Worm (Caenorhabditis elegans) whole organism, L1 larva: Measurements from ENCODE around the gene rbm-42.

ENCODE experiments used
- C04F5.9 ChIP-seq: sonication (generic microtip); optimal IDR thresholded peaks from 2 replicates; lab custom pipeline; 2016; ENCODE audit warnings: missing genetic modification characterization, missing compliant biosample characterization
- C16A3.4 ChIP-seq: fragments of 150-350 bp; optimal IDR thresholded peaks from 2 replicates; lab custom pipeline; 2014; ENCODE audit warnings: missing biosample characterization, missing genetic modification characterization
- C34B4.2 ChIP-seq: sonication (generic microtip); optimal IDR thresholded peaks from 2 replicates; lab custom pipeline; 2017; ENCODE audit warnings: mild to moderate bottlenecking, missing genetic modification characterization, missing compliant biosample characterization
- alr-1 ChIP-seq: fragments of 200-800 bp; sonication (Bioruptor generic); optimal IDR thresholded peaks from 2 replicates; lab custom pipeline; 2018; ENCODE audit warnings: borderline replicate concordance, mild to moderate bottlenecking, missing genetic modification characterization, missing compliant biosample characterization
- aly-2 ChIP-seq: fragments of 150-350 bp; optimal IDR thresholded peaks from 2 replicates; lab custom pipeline; 2014; ENCODE audit warnings: missing biosample characterization, missing genetic modification characterization
- blmp-1 ChIP-seq: fragments of 150-350 bp; optimal IDR thresholded peaks from 2 replicates; lab custom pipeline; 2014; ENCODE audit warnings: missing biosample characterization, missing genetic modification characterization
- ceh-63 ChIP-seq: fragments of 200-800 bp; sonication (Bioruptor generic); optimal IDR thresholded peaks from 2 replicates; lab custom pipeline; 2018; ENCODE audit warnings: mild to moderate bottlenecking, missing genetic modification characterization, missing compliant biosample characterization
- ceh-90 ChIP-seq: sonication (generic microtip); optimal IDR thresholded peaks from 2 replicates; lab custom pipeline; 2016; ENCODE audit warnings: missing genetic modification characterization, missing compliant biosample characterization
- dpl-1 ChIP-seq, 3 experiments: fragments of 150-350 bp in 2 of 3; sonication (generic microtip) in 1 of 3; optimal IDR thresholded peaks; 2 replicates each; lab custom pipeline; 2014 to 2017; ENCODE audit warnings: missing biosample characterization in 3 of 3, missing genetic modification characterization in 3 of 3, missing genetic modification reagents in 3 of 3
- efl-1 ChIP-seq, 4 experiments: fragments of 150-350 bp; optimal IDR thresholded peaks in 3 of 4; peaks in 1 of 4; 1 replicate in 1 of 4; 2 replicates in 3 of 4; lab custom pipeline; 2014; ENCODE audit warnings: missing biosample characterization in 2 of 4, missing genetic modification characterization in 2 of 4, missing genetic modification reagents in 2 of 4
- efl-3 ChIP-seq: fragments of 200-800 bp; sonication (Bioruptor generic); optimal IDR thresholded peaks from 2 replicates; lab custom pipeline; 2018; ENCODE audit warnings: mild to moderate bottlenecking, missing genetic modification characterization, missing compliant biosample characterization
- elt-2 ChIP-seq: sonication (generic microtip); optimal IDR thresholded peaks from 2 replicates; lab custom pipeline; 2016; ENCODE audit warnings: missing genetic modification characterization, mild to moderate bottlenecking, inconsistent platforms, missing compliant biosample characterization, missing genetic modification reagents
- elt-3 ChIP-seq, 6 experiments: fragments of 150-350 bp in 1 of 6; sonication (generic microtip); optimal IDR thresholded peaks; 2 replicates each; lab custom pipeline; 2017 to 2018; ENCODE audit warnings: missing biosample characterization in 6 of 6, missing genetic modification characterization in 6 of 6, inconsistent platforms in 1 of 6
- ets-5 ChIP-seq: fragments of 200-800 bp; sonication (Bioruptor generic); IDR thresholded peaks from 2 replicates; pipeline ENCODE4 v1.3.6; 2022; ENCODE audit warnings: missing genetic modification characterization, missing compliant biosample characterization
- fkh-10 ChIP-seq: sonication (generic microtip); optimal IDR thresholded peaks from 2 replicates; lab custom pipeline; 2017; ENCODE audit warnings: missing biosample characterization, missing genetic modification reagents, missing genetic modification characterization
- fkh-8 ChIP-seq: sonication (generic microtip); optimal IDR thresholded peaks from 2 replicates; lab custom pipeline; 2016; ENCODE audit warnings: mild to moderate bottlenecking, missing genetic modification characterization, missing compliant biosample characterization
- fos-1 ChIP-seq: fragments of 150-350 bp; optimal IDR thresholded peaks from 2 replicates; lab custom pipeline; 2014; ENCODE audit warnings: missing biosample characterization, missing genetic modification characterization
- hlh-4 ChIP-seq: sonication (generic microtip); optimal IDR thresholded peaks from 2 replicates; lab custom pipeline; 2016; ENCODE audit warnings: mild to moderate bottlenecking, missing genetic modification characterization, missing compliant biosample characterization
- hpl-2 ChIP-seq: fragments of 150-350 bp; optimal IDR thresholded peaks from 2 replicates; lab custom pipeline; 2014; ENCODE audit warnings: missing biosample characterization, missing genetic modification reagents, missing genetic modification characterization
- lin-13 ChIP-seq: fragments of 150-350 bp; optimal IDR thresholded peaks from 2 replicates; lab custom pipeline; 2014; ENCODE audit warnings: missing biosample characterization, missing genetic modification reagents, missing genetic modification characterization
- lin-14 ChIP-seq: fragments of 200-800 bp; sonication (Bioruptor generic); optimal IDR thresholded peaks from 2 replicates; lab custom pipeline; 2018; ENCODE audit warnings: mild to moderate bottlenecking, missing genetic modification characterization, moderate library complexity, missing compliant biosample characterization
- lin-15B ChIP-seq: fragments of 150-350 bp; sonication (generic microtip); optimal IDR thresholded peaks from 3 replicates; lab custom pipeline; 2014; ENCODE audit warnings: missing biosample characterization, missing genetic modification characterization
- lin-35 ChIP-seq, 2 experiments: fragments of 150-350 bp; optimal IDR thresholded peaks; 2 replicates each; lab custom pipeline; 2014; ENCODE audit warnings: missing biosample characterization in 2 of 2, missing genetic modification characterization in 2 of 2, missing genetic modification reagents in 2 of 2
- lir-3 ChIP-seq: sonication (generic microtip); optimal IDR thresholded peaks from 2 replicates; lab custom pipeline; 2016; ENCODE audit warnings: mild to moderate bottlenecking, missing genetic modification characterization, moderate library complexity, missing compliant biosample characterization; ENCODE audit not compliant: poor library complexity
- lsy-2 ChIP-seq, 2 experiments: fragments of 150-350 bp; optimal IDR thresholded peaks; 2 replicates each; lab custom pipeline; 2014; ENCODE audit warnings: missing biosample characterization in 2 of 2, missing genetic modification characterization in 2 of 2
- mab-9 ChIP-seq: fragments of 200-800 bp; sonication (Bioruptor generic); IDR thresholded peaks from 2 replicates; pipeline ENCODE4 v1.3.6; 2022; ENCODE audit warnings: missing genetic modification reagents, missing genetic modification characterization, missing compliant biosample characterization
- mdl-1 ChIP-seq, 2 experiments: fragments of 150-350 bp; optimal IDR thresholded peaks; 2 replicates each; lab custom pipeline; 2014 to 2017; ENCODE audit warnings: missing biosample characterization in 2 of 2, missing genetic modification characterization in 2 of 2, inconsistent platforms in 1 of 2
- nhr-11 ChIP-seq: fragments of 150-350 bp; optimal IDR thresholded peaks from 2 replicates; lab custom pipeline; 2014; ENCODE audit warnings: missing biosample characterization, missing genetic modification characterization
- nhr-20 ChIP-seq: sonication (generic microtip); optimal IDR thresholded peaks from 2 replicates; lab custom pipeline; 2016; ENCODE audit warnings: mild to moderate bottlenecking, missing genetic modification characterization, missing compliant biosample characterization
- nhr-237 ChIP-seq: fragments of 150-350 bp; optimal IDR thresholded peaks from 2 replicates; lab custom pipeline; 2014; ENCODE audit warnings: missing biosample characterization, missing genetic modification characterization
- nhr-28 ChIP-seq: fragments of 150-350 bp; optimal IDR thresholded peaks from 2 replicates; lab custom pipeline; 2014; ENCODE audit warnings: missing biosample characterization, missing genetic modification characterization
- nhr-71 ChIP-seq: sonication (generic microtip); optimal IDR thresholded peaks from 2 replicates; lab custom pipeline; 2016; ENCODE audit warnings: mild to moderate bottlenecking, missing genetic modification characterization, moderate library complexity, missing compliant biosample characterization
- nhr-76 ChIP-seq: sonication (generic microtip); optimal IDR thresholded peaks from 2 replicates; lab custom pipeline; 2017; ENCODE audit warnings: missing biosample characterization, missing genetic modification characterization
- nhr-77 ChIP-seq: fragments of 150-350 bp; optimal IDR thresholded peaks from 2 replicates; lab custom pipeline; 2014; ENCODE audit warnings: missing biosample characterization, missing genetic modification characterization
- pqm-1 ChIP-seq: sonication (generic microtip); optimal IDR thresholded peaks from 3 replicates; lab custom pipeline; 2017; ENCODE audit warnings: missing biosample characterization, missing genetic modification characterization
- rnt-1 ChIP-seq: sonication (generic microtip); optimal IDR thresholded peaks from 2 replicates; lab custom pipeline; 2016; ENCODE audit warnings: mild to moderate bottlenecking, missing genetic modification characterization, moderate library complexity, missing compliant biosample characterization
- snpc-4 ChIP-seq: fragments of 150-350 bp; optimal IDR thresholded peaks from 2 replicates; lab custom pipeline; 2014; ENCODE audit warnings: missing biosample characterization, missing genetic modification characterization
- snu-23 ChIP-seq: sonication (generic microtip); optimal IDR thresholded peaks from 2 replicates; lab custom pipeline; 2016; ENCODE audit warnings: missing genetic modification characterization, missing compliant biosample characterization
- sox-4 ChIP-seq: sonication (generic microtip); optimal IDR thresholded peaks from 2 replicates; lab custom pipeline; 2016; ENCODE audit warnings: missing genetic modification characterization, missing compliant biosample characterization
- sptf-1 ChIP-seq: fragments of 150-350 bp; optimal IDR thresholded peaks from 2 replicates; lab custom pipeline; 2014; ENCODE audit warnings: missing biosample characterization, missing genetic modification characterization
- swsn-7 ChIP-seq: sonication (generic microtip); optimal IDR thresholded peaks from 2 replicates; lab custom pipeline; 2016; ENCODE audit warnings: missing genetic modification characterization, missing compliant biosample characterization
- tbx-2 ChIP-seq: sonication (generic microtip); optimal IDR thresholded peaks from 2 replicates; lab custom pipeline; 2016; ENCODE audit warnings: missing genetic modification characterization, missing compliant biosample characterization
- tlp-1 ChIP-seq: fragments of 150-350 bp; optimal IDR thresholded peaks from 2 replicates; lab custom pipeline; 2014; ENCODE audit warnings: missing biosample characterization, missing genetic modification characterization
- unc-98 ChIP-seq: fragments of 200-800 bp; sonication (Bioruptor generic); IDR thresholded peaks from 2 replicates; pipeline ENCODE4 v1.3.6; 2022; ENCODE audit warnings: missing genetic modification characterization, missing compliant biosample characterization
- vab-15 ChIP-seq: sonication (generic microtip); optimal IDR thresholded peaks from 2 replicates; lab custom pipeline; 2017; ENCODE audit warnings: missing genotype, mild to moderate bottlenecking, missing genetic modification characterization, missing compliant biosample characterization
- xbp-1 ChIP-seq: sonication (generic microtip); optimal IDR thresholded peaks from 2 replicates; lab custom pipeline; 2016; ENCODE audit warnings: missing genetic modification characterization, missing compliant biosample characterization
- zag-1 ChIP-seq: fragments of 150-350 bp; optimal IDR thresholded peaks from 2 replicates; lab custom pipeline; 2014; ENCODE audit warnings: missing biosample characterization, missing genetic modification characterization
- zip-4 ChIP-seq: fragments of 200-800 bp; sonication (Bioruptor generic); optimal IDR thresholded peaks from 2 replicates; lab custom pipeline; 2018; ENCODE audit warnings: mild to moderate bottlenecking, missing genetic modification characterization, moderate library complexity, missing compliant biosample characterization
- ztf-4 ChIP-seq: fragments of 150-350 bp; optimal IDR thresholded peaks from 2 replicates; lab custom pipeline; 2014; ENCODE audit warnings: missing biosample characterization, missing genetic modification characterization

Gene rbm-42

DNA sequence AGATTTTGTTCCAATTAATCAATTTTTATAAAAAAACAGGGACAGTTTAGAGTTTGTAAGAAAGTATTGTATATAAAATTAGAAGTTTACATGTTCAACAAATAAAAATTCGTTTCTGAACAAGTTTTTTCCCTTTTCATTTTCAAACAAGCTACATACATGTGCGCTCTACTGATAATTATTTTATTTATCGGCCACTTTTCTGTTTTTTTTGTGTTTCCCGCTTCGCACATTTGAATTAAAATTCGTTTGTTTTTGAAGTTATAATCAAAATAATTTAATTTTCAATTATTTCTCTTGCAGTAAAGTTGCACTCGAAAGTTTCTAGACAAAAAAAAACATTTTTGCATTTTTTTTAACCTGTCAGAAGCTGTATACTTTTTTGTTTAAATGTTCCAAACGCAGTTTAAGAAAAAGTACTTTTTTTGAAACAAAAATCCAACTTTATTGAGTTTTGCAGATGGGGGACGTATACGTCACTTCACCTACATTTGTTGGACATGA, 37.7 kb upstream of the rbm-42 start, which contains the start of gene hira-1:
Gene hira-1, plus strand, starts transcription at position 454 of the 504 bp plus-strand sequence.
- TF ChIP-seq snpc-4 (tag; lab: Kevin White, UChicago) (no peak), sox-4 (no peak), blmp-1 (tag; lab: Kevin White, UChicago) (peak; percentile 43), mab-9 (GFP tag; lab: Robert Waterston, UW) (no peak), lsy-2 (tag; optimal IDR thresholded peaks at IDR 0.05; lab: Kevin White, UChicago) (peak; percentile 31 to 71), ceh-63 (GFP tag; lab: Kevin White, UChicago) (no peak), nhr-20 (tag; lab: Kevin White, UChicago) (no peak), efl-3 (GFP tag; lab: Kevin White, UChicago) (no peak), lin-35 (GFP tag; optimal IDR thresholded peaks at IDR 0.05; lab: Kevin White, UChicago) (peak; percentile 76 to 82), swsn-7 (tag; lab: Kevin White, UChicago) (no peak), lin-14 (GFP tag; lab: Kevin White, UChicago) (peak; percentile 21), tlp-1 (tag; lab: Kevin White, UChicago) (no peak), elt-2 (tag; lab: Kevin White, UChicago) (no peak), C16A3.4 (peak; percentile 49), dpl-1 (GFP tag; optimal IDR thresholded peaks at IDR 0.05; lab: Kevin White, UChicago) (peak; percentile 62 to 82 (median 63)), efl-1 (optimal IDR thresholded peaks at IDR 0.05; lab: Kevin White, UChicago) (peak; percentile 70 to 77), efl-1 (GFP tag; optimal IDR thresholded peaks at IDR 0.05 in 1 of 2; lab: Kevin White, UChicago) (peak; percentile 77 to 97), lin-15B (tag; lab: Kevin White, UChicago) (peak; percentile 62), snu-23 (peak; percentile 16), fos-1 (no peak), vab-15 (tag; lab: Kevin White, UChicago) (peak; percentile 12), C34B4.2 (tag; lab: Kevin White, UChicago) (no peak)

DNA sequence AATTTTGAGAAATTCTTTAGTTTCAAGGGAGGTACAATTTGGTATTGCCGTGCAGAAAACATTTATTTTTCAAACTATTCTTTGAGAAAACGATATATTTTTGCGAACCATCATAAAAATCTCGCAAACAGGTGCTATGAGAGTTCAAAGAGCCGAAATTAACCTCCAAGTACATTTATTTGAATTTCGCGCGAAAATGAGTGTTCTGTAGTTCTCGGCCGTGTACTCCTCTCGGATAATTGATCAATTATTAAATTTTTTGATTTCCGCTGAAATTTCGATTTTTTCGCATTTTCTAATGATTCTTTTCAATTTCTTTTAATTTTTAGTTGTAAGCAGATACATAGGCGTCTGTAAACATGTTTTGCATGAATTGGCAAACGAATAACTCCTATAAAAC, 37.1 kb upstream of the rbm-42 start:
- no peak for TF ChIP-seq aly-2 (tag; lab: Kevin White, UChicago)
- TF ChIP-seq blmp-1 (tag; lab: Kevin White, UChicago): peak; percentile 18
- peak; percentile 7 for TF ChIP-seq C04F5.9 (tag; lab: Kevin White, UChicago)
- peak; percentile 84 for TF ChIP-seq lir-3 (tag; lab: Kevin White, UChicago)
- TF ChIP-seq mdl-1 (tag; optimal IDR thresholded peaks at IDR 0.05; lab: Kevin White, UChicago): no peak
- peak; percentile 39 for TF ChIP-seq snu-23
- TF ChIP-seq nhr-11: no peak
- peak; percentile 91 for TF ChIP-seq rnt-1 (tag; lab: Kevin White, UChicago)
- peak; percentile 83 for TF ChIP-seq ceh-90 (tag; lab: Kevin White, UChicago)
- no peak for TF ChIP-seq hlh-4 (tag; lab: Kevin White, UChicago)
- TF ChIP-seq zip-4: no peak
- TF ChIP-seq nhr-237 (tag; lab: Kevin White, UChicago): no peak
- TF ChIP-seq nhr-77 (tag; lab: Kevin White, UChicago): no peak
- no peak for TF ChIP-seq unc-98
- no peak for TF ChIP-seq ztf-4 (tag; lab: Kevin White, UChicago)
- TF ChIP-seq tlp-1 (tag; lab: Kevin White, UChicago): no peak
- no peak for TF ChIP-seq fkh-10 (GFP tag; lab: Kevin White, UChicago)
- TF ChIP-seq xbp-1 (tag; lab: Kevin White, UChicago): peak; percentile 50
- TF ChIP-seq elt-2 (tag; lab: Kevin White, UChicago): peak; percentile 22
- no peak for TF ChIP-seq fkh-8 (tag; lab: Kevin White, UChicago)
- no peak for TF ChIP-seq lin-15B (tag; lab: Kevin White, UChicago)
- peak; percentile 58 for TF ChIP-seq nhr-20 (tag; lab: Kevin White, UChicago)
- no peak for TF ChIP-seq nhr-28 (tag; lab: Kevin White, UChicago)
- peak; percentile 39 for TF ChIP-seq tbx-2 (tag; lab: Kevin White, UChicago)
- no peak for TF ChIP-seq pqm-1 (tag; lab: Kevin White, UChicago)
- no peak for TF ChIP-seq ets-5 (GFP tag; lab: Robert Waterston, UW)
- no peak for TF ChIP-seq hpl-2 (GFP tag; lab: Kevin White, UChicago)
- TF ChIP-seq swsn-7 (tag; lab: Kevin White, UChicago): peak; percentile 48
- no peak for TF ChIP-seq elt-3 (tag; optimal IDR thresholded peaks at IDR 0.05; lab: Kevin White, UChicago)
- TF ChIP-seq nhr-71 (tag; lab: Kevin White, UChicago): peak; percentile 70
- TF ChIP-seq lin-14 (GFP tag; lab: Kevin White, UChicago): no peak
- no peak for TF ChIP-seq zag-1 (tag; lab: Kevin White, UChicago)
- no peak for TF ChIP-seq mab-9 (GFP tag; lab: Robert Waterston, UW)
- TF ChIP-seq alr-1 (tag; lab: Kevin White, UChicago): no peak
- TF ChIP-seq lin-35 (GFP tag; optimal IDR thresholded peaks at IDR 0.05; lab: Kevin White, UChicago): peak; percentile 85 to 93
- no peak for TF ChIP-seq nhr-76
- TF ChIP-seq lin-13 (GFP tag; lab: Kevin White, UChicago): no peak
- TF ChIP-seq sptf-1 (tag; lab: Kevin White, UChicago): no peak
